Fruit fly (Drosophila melanogaster) S2 (cell line): ENCODE measurements around the gene mib1.

Experiments used
- CG8478 ChIP-seq: fragments of >200 bp; optimal IDR thresholded peaks from 2 replicates; lab custom pipeline; 2018
- CTCF ChIP-seq, 2 experiments: fragments of >200 bp; optimal IDR thresholded peaks; 2 replicates each; lab custom pipeline; 2018

The mib1 gene

DNA sequence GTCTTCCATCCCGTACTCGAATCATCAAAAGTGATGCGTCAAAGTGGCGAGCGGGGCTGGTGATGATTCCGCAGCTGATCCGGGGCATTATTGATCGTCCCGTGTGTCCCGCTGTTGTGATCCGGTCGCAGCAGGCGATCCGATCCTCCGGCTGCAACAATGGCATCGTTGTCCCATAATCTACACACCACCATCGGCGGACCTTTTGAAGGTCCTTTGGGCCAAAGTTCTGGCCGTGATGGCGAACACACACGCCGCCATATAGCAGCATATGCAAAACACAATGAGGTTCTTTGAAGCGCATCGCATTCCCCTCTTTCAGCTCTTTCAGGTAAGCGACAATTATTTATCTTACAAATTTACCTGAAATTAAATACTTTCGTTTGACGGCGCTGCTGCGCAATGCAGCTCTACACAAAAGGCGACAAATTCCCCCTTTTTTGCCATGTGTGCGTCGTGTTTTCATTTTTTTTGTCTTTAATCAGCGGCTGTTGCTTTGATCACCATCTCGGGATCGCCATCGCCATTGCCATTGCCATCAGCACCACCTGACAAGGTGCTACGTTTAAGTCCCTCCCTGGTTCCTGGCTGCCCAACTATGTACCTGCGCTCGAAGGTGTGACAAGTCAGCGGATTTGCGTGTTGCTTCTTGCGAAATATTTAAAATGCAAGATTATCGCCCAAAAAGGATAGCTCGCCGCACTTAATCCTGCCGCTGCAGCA lies 6.1 kb upstream of the mib1 start:
- TF ChIP-seq CTCF (optimal IDR thresholded peaks at IDR 0.05; lab: Kevin White, UChicago) (no peak), CG8478 (lab: Kevin White, UChicago) (no peak)

DNA sequence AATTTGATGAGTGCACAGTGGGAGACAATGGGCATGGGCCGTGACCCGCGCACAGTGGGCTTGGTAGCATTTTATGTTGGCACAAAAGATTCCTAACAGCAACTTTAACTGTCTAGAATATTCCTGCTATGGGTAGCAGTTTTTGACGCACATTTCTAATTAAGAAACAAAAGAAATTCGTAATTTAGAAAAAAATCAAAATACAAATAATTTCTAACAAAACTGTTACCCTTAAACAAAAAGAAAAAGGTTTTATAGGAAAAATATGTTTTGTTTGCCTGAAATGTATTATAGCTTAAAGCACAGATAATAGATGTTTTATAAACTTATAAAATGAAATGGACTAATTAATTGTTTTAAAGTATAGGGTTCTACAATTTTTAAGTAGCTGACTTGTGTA lies 5.3 kb upstream of the mib1 start:
- TF ChIP-seq CTCF (optimal IDR thresholded peaks at IDR 0.05; lab: Kevin White, UChicago) (no peak), CG8478 (lab: Kevin White, UChicago) (no peak)

DNA sequence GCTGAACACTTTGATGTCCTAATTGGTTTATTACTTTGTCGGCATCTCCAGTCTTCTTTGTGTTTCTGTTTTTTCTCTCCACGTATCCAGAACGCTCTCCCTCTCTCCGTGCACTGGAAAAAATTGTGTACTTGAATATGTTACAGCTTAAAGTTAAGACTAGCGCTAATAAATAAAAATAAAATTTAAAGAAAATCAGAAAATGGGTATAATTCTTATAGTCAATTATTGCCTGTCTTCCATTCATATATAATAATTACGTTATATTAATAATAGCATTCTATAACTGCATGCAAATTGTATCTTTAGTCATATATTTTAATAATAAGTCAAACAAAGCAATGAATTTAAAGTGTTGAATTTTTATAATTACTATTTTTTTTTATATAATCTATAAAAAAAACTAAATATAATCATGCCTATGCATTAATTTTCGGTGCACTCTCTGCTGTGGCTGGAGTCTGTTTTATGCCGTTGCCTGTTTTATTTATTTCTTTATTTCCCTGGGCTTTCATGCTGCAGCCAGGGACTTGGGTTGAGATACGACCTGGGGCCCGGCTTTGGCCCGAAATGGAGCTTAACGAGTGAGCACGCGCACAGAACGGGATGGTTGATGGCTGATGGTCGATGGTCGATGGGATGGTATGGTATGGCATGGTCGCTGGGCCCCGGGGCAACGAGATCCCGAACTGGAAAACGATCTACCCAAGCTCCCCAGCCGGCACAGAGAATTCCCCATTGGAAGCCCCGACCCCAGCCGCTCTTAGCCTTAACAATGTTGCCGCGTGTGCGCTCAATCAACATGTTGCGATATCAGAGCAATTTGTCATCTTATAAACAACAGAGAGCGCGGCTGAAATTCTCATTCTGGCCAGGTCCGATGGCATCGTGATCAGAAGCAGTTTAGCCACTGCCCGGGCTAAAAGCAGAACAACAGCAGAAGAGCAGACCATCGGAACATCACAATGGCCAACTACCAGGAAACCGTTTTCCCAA lies 4.5 kb upstream of the mib1 start:
- TF ChIP-seq CG8478 (lab: Kevin White, UChicago) (no peak), CTCF (optimal IDR thresholded peaks at IDR 0.05; lab: Kevin White, UChicago) (no peak)

DNA sequence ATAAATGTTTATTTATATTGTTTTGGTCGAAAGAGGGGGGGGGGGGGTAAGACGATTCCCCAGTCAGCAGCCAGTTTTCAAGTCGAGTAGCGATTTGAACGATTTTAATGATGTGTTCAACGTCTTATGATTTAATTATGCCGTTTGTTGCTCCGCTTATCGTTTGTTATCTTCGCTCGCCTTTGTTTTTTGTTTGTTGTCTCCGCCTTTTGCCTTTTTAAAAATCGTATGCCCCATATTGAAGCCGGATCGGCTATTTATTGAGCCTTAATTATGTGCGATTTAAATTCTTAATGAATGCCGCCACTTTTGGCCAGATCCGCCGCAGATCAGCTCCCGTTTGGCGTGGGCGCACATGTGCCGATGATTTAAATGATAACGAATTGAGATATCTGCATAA lies 2.9 kb upstream of the mib1 start:
- no peak for TF ChIP-seq CTCF (optimal IDR thresholded peaks at IDR 0.05; lab: Kevin White, UChicago)
- TF ChIP-seq CG8478 (lab: Kevin White, UChicago), result no peak

DNA sequence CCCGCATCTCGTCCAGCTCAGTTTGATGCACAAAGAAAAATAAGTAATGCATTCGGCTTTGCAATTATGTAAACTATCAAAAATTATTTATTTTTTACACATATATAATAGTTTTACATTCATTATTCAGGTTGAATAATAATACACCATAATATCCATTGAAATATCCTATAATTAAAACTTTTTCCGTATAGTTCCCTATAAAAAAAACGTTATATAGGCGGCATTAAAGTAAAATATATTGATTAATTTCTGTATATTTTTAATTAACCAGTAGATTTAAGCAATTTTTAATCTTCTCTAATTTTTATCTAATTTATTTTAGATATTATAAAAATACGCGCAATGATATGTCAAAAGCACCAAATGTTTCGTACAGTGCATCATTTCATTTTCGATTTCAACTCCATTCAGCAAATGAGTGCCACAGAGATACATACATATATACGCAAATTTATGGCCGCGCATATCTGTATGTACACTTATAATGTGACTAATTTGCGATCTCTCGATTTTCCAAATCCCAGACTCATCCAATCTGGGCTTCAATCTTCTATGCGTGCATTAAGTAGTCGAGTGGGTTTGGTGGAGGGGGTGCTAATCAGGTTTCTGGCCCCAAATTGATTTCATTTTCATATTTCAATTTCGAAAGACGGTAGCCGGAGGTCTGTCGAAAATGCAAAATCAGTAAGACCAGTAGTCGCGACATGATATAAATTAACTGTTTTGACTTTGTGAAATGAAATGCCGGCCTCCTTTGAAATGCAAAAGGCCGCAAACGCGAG lies 1.8 kb upstream of the mib1 start:
- no peak for TF ChIP-seq CTCF (optimal IDR thresholded peaks at IDR 0.05; lab: Kevin White, UChicago)
- no peak for TF ChIP-seq CG8478 (lab: Kevin White, UChicago)

DNA sequence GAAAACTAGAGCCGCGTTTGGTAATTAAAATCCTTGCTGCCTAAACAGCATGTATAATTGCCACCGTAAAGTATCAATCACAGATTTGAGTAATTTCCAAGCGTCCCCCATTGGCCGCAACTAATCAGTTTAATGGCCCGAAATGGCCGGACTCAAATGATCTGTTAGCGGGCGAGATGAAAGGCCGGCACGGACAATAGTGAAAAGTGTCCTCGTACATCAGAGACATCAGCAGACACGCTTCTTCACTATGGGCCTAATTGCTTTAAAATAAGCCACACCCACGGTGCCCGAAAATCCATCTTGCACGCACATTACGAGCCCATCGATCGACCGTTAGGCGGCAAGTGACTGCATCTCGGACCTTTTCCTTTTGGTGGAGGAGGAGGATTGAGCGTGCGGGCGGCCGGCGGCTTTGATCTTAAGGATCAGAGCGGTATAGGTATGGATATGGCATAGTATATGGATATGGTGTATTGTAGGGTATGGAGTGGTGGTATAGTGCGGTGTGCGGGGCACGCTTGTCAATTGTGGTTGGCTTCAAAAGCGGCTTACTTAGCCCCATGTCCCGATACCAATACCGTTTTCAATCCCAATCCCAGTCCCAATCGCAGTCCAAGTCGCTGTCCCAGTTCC lies 821 bp upstream of the mib1 start:
- no peak for TF ChIP-seq CTCF (optimal IDR thresholded peaks at IDR 0.05; lab: Kevin White, UChicago)
- no peak for TF ChIP-seq CG8478 (lab: Kevin White, UChicago)

DNA sequence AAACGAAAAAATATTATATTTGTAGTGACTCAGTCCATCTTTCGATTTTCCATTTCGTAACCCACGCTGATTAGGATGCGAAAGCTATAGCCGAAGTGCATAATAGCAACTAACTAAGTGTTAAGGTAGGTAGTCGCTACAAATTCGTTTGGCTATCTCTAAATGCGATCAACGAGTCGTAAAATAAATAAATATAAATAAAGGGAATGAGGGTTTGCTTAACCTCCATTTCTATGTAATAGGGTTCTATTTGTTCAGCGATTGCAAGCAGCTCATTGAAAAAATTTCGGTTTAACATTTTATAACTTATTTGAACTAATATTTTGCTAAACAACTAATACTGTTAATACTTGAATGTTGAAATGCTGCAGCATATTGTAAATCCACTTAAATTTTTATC lies 1.4 kb downstream of the mib1 start:
- TF ChIP-seq CTCF (optimal IDR thresholded peaks at IDR 0.05; lab: Kevin White, UChicago) (no peak), CG8478 (lab: Kevin White, UChicago) (no peak)

DNA sequence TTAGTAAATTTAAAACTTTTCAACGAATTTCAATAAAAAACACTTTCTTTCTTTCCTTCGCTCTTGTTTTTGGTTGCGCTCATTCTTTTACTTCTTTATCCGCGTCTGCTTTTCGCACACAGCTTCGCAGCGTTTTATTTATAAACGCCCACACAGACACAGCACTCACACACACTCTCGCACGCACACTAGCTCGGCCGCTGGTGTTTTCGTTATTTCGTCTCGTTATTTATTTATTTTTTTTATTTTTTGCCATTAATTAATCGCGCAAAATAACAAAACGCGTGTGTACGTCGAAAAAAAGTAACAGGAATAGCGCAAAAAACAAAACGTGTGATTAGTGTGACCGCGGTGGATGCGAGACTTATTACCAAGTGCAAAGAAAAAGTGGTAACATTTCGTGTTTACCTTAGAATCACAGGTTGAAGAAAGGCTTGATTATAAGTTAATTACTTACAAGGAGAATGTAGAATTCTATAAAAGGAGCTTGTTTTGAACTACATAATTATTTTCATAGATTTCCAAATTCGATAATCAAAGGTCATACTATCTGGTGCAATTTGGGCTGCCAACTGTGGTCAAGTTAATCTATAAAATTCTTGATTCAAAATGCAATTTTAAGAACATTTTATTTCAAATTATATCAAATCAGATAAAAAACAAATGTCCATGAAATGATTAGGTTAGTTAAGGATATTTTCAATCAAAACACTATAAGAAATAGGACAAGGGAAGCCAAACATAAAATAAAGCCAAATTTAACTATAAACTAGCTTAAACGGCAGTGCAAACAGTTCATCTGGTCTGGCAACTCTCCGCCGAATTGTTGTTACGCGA lies 7.0 kb downstream of the mib1 start, which contains the start of the genes hzg and mRpS31:
Gene hzg, minus strand, starts transcription at position 336 of the 837 bp plus-strand sequence.
Gene mRpS31, plus strand, starts transcription at position 793 of the 837 bp plus-strand sequence.
- no peak for TF ChIP-seq CG8478 (lab: Kevin White, UChicago)
- no peak for TF ChIP-seq CTCF (optimal IDR thresholded peaks at IDR 0.05; lab: Kevin White, UChicago)

DNA sequence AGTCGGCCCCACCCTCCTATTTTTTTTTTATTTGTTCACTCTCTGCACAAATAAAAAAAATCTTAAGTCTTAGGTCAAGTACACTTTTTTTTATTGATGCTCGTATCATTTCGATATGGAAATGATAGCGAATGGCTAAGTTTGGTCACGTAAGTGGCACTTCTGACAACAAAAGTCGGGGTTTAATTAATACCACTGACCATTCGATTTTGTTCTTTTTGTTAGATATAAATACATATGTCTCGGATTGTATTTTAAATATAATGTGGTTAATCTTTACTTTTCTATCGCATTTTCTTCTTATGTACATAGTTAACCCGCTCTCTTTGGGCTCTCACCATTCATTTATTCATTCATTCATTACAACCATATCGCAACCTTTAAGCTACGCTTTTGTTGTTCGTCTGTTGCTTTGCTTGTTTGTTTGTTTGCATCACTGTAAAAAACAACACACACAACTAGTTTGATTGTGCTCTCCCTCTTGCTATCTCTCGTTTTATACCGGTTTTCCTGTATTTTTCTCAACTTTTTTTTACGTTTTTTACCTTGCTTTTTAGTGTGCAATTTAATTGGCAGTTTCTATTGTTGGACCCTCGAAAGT lies 9.4 kb downstream of the mib1 start:
- no peak for TF ChIP-seq CTCF (optimal IDR thresholded peaks at IDR 0.05; lab: Kevin White, UChicago)
- no peak for TF ChIP-seq CG8478 (lab: Kevin White, UChicago)

DNA sequence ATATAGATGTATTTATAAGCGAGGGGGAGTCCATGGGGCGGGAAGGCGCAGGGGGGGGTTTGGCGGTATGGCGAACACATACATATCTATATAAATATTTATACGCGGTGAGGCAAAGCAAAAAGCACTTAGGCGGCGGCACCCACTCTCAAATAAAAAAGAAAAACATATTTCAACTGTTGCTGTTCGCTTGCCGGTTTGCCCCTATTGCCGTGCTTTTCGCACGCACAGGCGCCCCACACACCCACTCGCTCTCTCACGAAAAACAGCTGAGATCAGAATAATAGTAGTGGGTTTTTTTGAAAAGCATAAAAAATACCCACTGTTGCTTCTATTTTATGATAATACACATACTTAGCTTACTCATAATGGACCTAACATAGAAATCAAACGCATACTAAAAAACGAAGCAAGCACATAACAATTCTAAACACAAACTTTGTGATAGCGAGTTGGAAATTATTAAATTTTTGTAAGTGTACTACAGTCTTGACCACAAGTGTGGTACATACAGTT lies 10.4 kb downstream of the mib1 start:
- no peak for TF ChIP-seq CTCF (optimal IDR thresholded peaks at IDR 0.05; lab: Kevin White, UChicago)

DNA sequence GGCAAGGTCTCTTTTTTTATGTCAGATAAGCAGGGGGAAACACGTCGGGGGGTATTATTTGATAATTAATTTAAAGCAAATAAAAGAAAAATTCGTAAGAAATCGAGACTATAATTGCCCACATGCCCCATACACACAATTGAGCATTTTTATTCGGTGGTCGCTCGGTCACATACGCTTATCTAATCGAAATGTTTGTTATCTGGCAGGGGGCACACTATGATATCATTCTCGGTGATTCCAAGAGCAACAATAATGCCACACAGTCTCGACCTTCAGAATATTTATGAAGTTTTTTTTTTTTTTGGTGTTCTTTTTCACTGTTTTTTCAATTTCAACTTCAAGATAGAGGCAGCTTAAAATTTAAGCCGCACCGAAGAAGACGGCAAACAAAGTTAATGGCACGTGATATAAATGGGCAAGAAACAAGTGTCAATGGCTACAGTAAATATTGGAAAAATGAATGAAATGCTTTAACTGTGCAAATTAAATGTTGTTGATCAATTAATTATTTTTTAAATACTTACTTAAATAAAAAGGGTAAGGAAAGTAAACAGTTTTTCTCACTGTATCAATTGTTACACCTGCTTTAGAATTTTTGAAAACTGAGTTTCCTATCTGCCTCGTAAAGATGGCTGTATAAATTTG lies 12.1 kb downstream of the mib1 start:
- no peak for TF ChIP-seq CTCF (optimal IDR thresholded peaks at IDR 0.05; lab: Kevin White, UChicago)
- no peak for TF ChIP-seq CG8478 (lab: Kevin White, UChicago)

DNA sequence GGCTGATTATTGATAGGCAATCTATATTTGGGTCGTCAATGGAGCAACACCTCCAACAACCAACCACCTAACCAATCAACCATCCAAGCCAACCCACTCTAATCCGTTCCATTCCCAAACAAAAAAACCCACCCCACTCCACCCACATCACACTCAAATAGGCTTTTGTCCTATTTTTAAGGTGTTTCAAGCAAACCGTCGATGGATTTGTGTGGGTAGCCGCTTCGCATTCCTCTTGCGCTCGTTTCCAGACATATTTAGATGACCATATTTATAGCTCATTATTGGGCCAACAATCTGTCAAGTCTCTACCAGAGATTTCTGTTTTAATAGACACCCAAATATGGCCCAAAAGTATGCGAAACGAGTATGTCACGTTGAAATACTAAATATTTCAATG lies 13.4 kb downstream of the mib1 start:
- TF ChIP-seq CG8478 (lab: Kevin White, UChicago), result no peak
- no peak for TF ChIP-seq CTCF (optimal IDR thresholded peaks at IDR 0.05; lab: Kevin White, UChicago)
